Fruit fly (Drosophila melanogaster) whole organism: ENCODE data around the gene al.

Source experiments
- CG8478 ChIP-seq: fragments of >200 bp; optimal IDR thresholded peaks from 2 replicates; lab custom pipeline; 2018; ENCODE audit warnings: inconsistent platforms
- Dll ChIP-seq: fragments of >200 bp; optimal IDR thresholded peaks from 2 replicates; lab custom pipeline; 2017
- EcR ChIP-seq, 2 experiments: fragments of >200 bp; optimal IDR thresholded peaks; 2 replicates each; lab custom pipeline; 2017; ENCODE audit warnings: missing biosample characterization in 2 of 2, missing genetic modification characterization in 2 of 2, missing genetic modification reagents in 2 of 2
- pan ChIP-seq: fragments of >200 bp; optimal IDR thresholded peaks from 2 replicates; lab custom pipeline; 2017
- psq ChIP-seq: fragments of >200 bp; optimal IDR thresholded peaks from 2 replicates; lab custom pipeline; 2017
- usp ChIP-seq: fragments of >200 bp; optimal IDR thresholded peaks from 2 replicates; lab custom pipeline; 2017; ENCODE audit warnings: missing biosample characterization, missing genetic modification characterization, mixed read lengths

al gene

DNA sequence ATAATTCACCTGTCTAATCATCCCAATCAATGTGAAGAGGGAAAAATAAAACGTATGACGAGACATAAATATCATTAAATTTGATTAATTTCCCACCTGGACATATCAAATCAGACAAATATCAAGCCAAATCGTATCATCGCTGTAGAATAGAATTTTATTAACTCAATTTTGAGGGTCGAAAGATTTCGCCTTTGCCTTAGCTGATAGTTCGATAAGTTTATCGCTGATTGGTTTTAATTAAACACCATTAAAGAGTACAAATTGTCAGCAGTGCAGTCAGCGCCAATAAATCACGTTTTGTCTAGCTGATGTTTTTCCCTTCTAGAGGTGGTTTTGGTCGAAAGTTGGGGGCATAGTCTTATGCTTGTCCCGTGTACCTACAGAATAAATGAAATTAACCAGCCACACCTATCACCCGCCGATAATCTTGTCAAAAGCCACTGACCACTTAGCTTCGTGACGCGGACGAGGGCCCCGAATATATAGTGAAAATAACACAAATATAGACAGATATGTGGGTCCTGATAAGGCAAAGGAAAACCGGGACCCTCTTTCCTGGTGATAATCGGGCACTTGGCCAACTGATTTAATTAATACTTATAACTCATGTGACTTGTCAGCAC lies 1.0 kb downstream of the al start:
- TF ChIP-seq Dll (lab: Kevin White, UChicago) (no peak), pan (lab: Kevin White, UChicago) (no peak)

dm6 chr2L:382807-383206 lies 4.9 kb downstream of the al start:
- no peak for TF ChIP-seq CG8478
- TF ChIP-seq psq (lab: Kevin White, UChicago): no peak
- no peak for TF ChIP-seq Dll (lab: Kevin White, UChicago)
- no peak for TF ChIP-seq EcR (GFP tag; optimal IDR thresholded peaks at IDR 0.05; lab: Kevin White, UChicago)
- no peak for TF ChIP-seq pan (lab: Kevin White, UChicago)
- TF ChIP-seq usp (GFP tag; lab: Kevin White, UChicago): no peak

- TF ChIP-seq EcR (GFP tag; optimal IDR thresholded peaks at IDR 0.05; lab: Kevin White, UChicago) (no peak), pan (lab: Kevin White, UChicago) (no peak), usp (GFP tag; lab: Kevin White, UChicago) (no peak), CG8478 (no peak), Dll (lab: Kevin White, UChicago) (no peak), psq (lab: Kevin White, UChicago) (no peak)
Measured at dm6 chr2L:390509-390908, 12.6 kb downstream of the al start.

dm6 chr2L:392529-392928 lies 14.6 kb downstream of the al start:
- no peak for TF ChIP-seq CG8478
- TF ChIP-seq usp (GFP tag; lab: Kevin White, UChicago): no peak
- no peak for TF ChIP-seq EcR (GFP tag; optimal IDR thresholded peaks at IDR 0.05; lab: Kevin White, UChicago)
- no peak for TF ChIP-seq Dll (lab: Kevin White, UChicago)
- TF ChIP-seq psq (lab: Kevin White, UChicago): no peak
- no peak for TF ChIP-seq pan (lab: Kevin White, UChicago)

DNA sequence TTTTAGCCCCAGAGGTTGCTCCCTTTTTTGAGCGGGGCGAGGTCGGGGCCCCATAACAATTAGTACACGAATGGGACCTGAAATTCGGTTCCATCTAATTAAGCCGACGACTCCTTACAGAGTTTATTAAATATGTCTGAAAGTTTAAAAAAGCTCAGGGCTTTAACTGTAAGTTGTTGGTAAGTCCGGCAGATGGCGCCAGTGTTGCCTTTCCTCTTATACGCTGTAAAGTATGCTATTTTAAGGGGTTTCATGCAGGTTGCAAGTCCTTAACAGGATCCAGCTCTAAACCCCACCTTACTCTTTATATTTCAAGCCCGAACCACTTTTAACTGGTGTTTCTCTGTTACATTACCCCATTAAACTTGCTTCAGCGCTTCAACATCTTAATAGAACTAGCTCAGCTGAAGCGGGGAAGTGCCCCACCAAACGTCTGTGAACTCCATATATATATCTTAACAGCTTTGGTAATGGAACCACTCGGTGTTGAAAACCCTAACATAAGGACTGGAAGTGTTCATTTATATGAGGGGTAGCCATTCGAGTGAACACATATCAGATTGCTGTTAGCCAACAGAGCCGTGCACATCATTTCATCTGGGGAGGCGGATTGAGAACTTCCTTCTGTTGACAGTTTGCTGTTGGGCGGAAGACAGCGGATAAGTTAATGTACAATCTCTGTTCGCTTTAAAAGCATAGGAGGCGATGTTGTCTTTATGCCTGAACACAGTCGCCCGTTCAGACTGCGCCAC lies 17.6 kb downstream of the al start:
- no peak for TF ChIP-seq Dll (lab: Kevin White, UChicago)
- no peak for TF ChIP-seq EcR (GFP tag; optimal IDR thresholded peaks at IDR 0.05; lab: Kevin White, UChicago)
- TF ChIP-seq psq (lab: Kevin White, UChicago): no peak
- TF ChIP-seq pan (lab: Kevin White, UChicago): no peak
- TF ChIP-seq usp (GFP tag; lab: Kevin White, UChicago): no peak
- TF ChIP-seq CG8478: no peak

DNA sequence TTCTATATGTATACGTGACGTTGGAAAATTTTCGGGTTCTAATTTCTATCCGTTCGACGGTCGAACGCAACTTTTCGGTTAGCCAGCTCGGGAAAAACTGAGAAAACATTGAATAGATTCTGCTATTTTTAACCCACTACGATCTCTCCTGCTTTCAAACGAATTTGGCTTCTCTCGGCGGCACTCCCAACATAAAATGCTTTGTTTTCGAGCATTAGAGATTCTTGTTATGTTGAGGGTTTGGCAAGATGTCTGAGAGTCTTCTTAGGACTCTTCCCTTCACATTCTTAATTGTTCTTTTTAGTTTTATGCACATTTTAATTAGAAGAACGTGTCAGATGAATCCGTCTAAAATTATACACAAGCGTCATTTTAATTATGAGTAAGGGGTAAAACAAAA lies 24.2 kb downstream of the al start, which contains the start of gene CG4213:
CG4213 (minus strand) TSS at position 101 of the 400 bp plus-strand sequence.
- TF ChIP-seq EcR (GFP tag; optimal IDR thresholded peaks at IDR 0.05; lab: Kevin White, UChicago) (no peak), usp (GFP tag; lab: Kevin White, UChicago) (no peak), CG8478 (no peak), pan (lab: Kevin White, UChicago) (no peak), psq (lab: Kevin White, UChicago) (no peak), Dll (lab: Kevin White, UChicago) (no peak)

DNA sequence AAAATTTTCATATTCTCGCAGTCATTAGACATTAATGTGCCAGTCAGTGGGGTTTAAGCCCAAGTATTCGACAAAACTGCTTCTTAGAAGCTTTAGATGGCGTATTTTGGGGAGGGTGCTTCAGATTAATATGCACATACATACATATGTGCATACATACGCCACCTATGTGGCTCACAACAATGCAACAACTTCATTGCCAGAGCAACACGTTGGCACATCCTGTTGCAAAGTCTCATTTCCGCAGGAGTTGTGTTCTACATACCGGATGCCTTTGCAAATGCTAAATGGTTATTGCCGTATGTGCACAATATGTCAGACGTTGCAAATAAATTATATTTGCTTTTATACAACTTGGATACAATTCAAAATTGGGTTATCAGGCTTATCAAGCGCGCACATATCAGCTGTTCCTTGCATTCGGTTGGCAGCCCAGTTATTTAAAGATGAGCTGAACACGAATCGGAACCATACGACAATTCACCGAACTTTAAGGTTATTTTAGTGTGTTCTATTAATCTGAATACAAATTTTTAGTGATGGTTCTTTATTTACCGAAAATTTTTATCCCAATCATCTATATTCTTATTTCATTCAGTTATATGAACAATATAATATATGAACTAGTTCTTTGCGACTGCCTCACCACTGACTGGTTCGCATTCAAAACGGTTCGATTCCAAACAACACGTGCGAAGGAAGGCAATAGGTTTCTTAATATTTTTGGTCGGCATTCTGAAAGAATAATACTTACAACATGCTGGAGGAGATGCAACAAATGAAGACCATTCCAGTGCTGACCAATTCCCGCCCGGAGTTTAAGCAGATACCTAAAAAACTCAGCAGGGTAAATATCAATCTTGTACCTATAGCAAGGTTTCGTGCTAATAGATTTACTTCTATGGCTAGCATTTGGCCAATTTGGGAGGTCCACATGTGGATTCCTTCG lies 26.0 kb downstream of the al start, which contains the start of gene Polr1B:
Polr1B (plus strand) TSS at position 659 of the 949 bp plus-strand sequence.
- TF ChIP-seq usp (GFP tag; lab: Kevin White, UChicago): no peak
- TF ChIP-seq EcR (GFP tag; optimal IDR thresholded peaks at IDR 0.05; lab: Kevin White, UChicago): no peak
- TF ChIP-seq Dll (lab: Kevin White, UChicago): no peak
- no peak for TF ChIP-seq psq (lab: Kevin White, UChicago)
- no peak for TF ChIP-seq pan (lab: Kevin White, UChicago)
- TF ChIP-seq CG8478: no peak

DNA sequence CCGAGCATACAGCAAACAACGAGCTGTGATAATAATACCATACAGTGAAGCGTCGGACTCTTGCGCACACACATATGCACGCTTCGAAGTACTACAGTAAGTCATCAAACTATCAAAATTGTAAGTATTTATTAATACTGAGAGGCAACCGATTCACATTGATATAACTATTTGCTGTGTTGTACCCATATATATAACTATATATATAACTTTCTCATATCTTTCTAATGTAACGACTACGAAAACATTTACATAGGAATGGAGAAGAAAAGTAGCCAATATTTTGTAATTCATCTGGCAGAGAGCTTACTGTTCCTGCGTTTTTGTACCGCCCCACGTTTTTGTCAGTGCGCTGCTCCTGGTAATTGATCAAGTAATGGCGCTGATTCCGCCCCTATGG lies 35.0 kb downstream of the al start:
- no peak for TF ChIP-seq psq (lab: Kevin White, UChicago)
- TF ChIP-seq CG8478: no peak
- TF ChIP-seq pan (lab: Kevin White, UChicago): no peak
- no peak for TF ChIP-seq usp (GFP tag; lab: Kevin White, UChicago)
- no peak for TF ChIP-seq Dll (lab: Kevin White, UChicago)
- TF ChIP-seq EcR (GFP tag; optimal IDR thresholded peaks at IDR 0.05; lab: Kevin White, UChicago): no peak

DNA sequence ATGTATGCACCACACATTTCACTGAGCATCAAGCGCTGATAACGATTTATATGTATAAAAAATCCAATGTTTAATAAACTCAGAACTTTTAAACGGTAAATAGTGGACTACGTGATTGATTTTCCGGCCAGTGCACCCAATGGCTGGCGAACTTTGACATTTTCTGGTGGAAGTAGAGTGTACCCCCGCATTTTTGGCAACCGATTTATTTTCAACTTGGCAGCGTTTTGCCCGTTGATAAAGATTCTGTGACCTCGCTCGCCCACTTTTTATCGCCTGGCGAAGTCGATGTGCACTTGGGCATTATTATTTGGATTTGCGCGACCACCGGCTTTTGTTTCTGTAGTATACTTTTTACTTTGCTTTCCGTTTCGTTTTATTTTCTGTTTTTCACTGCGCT lies 36.0 kb downstream of the al start:
- TF ChIP-seq pan (lab: Kevin White, UChicago): no peak
- no peak for TF ChIP-seq usp (GFP tag; lab: Kevin White, UChicago)
- TF ChIP-seq Dll (lab: Kevin White, UChicago): no peak
- TF ChIP-seq CG8478: no peak
- no peak for TF ChIP-seq EcR (GFP tag; optimal IDR thresholded peaks at IDR 0.05; lab: Kevin White, UChicago)
- TF ChIP-seq psq (lab: Kevin White, UChicago): no peak

DNA sequence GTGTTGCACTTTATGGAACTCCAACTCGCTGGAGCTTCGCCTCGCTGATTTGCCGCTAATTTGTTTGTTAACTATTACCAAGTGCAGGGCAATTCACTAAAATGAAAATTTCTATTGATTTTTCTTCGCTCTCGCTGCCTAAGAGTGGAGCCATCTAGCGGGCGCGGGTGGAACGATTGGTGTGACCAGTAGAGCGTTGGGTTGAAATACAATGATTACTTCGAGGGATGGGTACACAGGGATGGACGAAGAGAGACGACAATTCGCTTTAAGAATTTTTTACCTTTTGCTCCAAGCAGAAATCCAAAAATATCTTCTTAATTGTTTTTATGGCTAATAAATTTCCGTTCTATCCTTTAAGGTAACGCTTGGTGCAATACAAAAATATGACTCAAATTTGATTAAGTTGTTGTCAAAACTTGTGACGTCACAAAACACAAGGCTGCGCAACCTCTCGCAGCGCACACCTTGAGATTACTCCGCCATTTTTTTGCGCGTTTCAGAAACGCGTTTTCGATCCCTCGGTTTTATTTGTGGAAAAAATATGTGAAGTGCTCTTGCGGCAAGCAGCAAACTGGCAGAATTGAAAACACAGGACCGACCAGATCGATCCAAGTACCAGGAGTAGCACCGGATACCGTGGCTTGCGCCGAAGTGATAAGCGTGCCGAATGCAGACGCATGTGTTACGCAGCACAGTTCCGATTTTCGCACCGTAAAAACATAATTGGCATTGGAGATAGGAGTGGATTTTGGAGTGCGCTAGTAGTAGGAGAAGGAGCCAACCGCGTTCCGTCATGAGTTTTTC lies 36.9 kb downstream of the al start, which contains the start of the genes AP-2alpha and ebi:
AP-2alpha (minus strand) TSS at position 185 of the 807 bp plus-strand sequence.
ebi (plus strand) TSS at position 475 of the 807 bp plus-strand sequence.
- no peak for TF ChIP-seq EcR (GFP tag; optimal IDR thresholded peaks at IDR 0.05; lab: Kevin White, UChicago)
